Fruit fly (Drosophila melanogaster): ENCODE results near the gene RpS13.
A peak's percentile ranks its signal among the peaks of the same experiment; 100 is the strongest.

DNA sequence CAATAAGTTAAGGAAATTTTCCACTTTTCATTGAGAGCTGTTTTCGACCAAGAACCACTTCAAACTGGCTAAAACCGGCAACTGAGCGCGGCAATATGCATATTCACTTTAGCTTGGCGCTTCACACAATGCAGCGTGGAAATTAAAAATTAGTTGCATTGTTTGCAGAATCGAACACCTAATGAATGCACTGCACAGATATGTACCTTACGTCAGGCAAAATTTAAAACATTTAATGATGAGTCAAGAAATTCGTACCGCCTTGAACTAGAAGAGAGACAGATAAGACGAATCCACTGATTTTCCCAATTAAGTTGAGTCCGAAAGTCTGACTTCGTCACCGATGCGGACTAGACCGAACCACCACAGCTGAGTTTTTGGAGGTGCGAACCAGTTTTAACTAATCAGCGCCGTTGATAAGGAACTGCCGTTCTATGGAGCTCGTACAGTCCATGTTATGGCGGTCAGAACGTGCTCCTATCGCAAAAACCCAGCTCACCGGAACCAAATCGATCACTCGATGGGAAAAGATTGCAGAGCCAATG is 36.6 kb downstream of the RpS13 start:
- TF ChIP-seq CG7101 (tag; optimal IDR thresholded peaks at IDR 0.05), result no peak
- TF ChIP-seq bab1 (GFP tag; optimal IDR thresholded peaks at IDR 0.05), result no peak
- TF ChIP-seq Hr96 (GFP tag; optimal IDR thresholded peaks at IDR 0.05), result no peak
- TF ChIP-seq toe (GFP tag; optimal IDR thresholded peaks at IDR 0.05), result no peak
- TF ChIP-seq CG1620 (GFP tag; optimal IDR thresholded peaks at IDR 0.05), result no peak
- no peak for TF ChIP-seq cnc (optimal IDR thresholded peaks at IDR 0.05)
- TF ChIP-seq CG7045 (GFP tag; optimal IDR thresholded peaks at IDR 0.05), result no peak
- TF ChIP-seq CG5204 (GFP tag; optimal IDR thresholded peaks at IDR 0.05), result no peak
- no peak for TF ChIP-seq CG33017 (tag; optimal IDR thresholded peaks at IDR 0.05)
- no peak for TF ChIP-seq kay (GFP tag; ENCODE audit: borderline replicate concordance)
- no peak for TF ChIP-seq Clk (GFP tag; optimal IDR thresholded peaks at IDR 0.05)
- peak; percentile 96 for TF ChIP-seq tj (GFP tag; optimal IDR thresholded peaks at IDR 0.05)
- TF ChIP-seq Crg-1 (GFP tag; optimal IDR thresholded peaks at IDR 0.05), result no peak

Measured in whole organism, adult.